Worm (Caenorhabditis elegans) whole organism, L1 larva: ENCODE data around the gene C49C3.11.

Experiments
- C04F5.9 ChIP-seq: sonication (generic microtip); optimal IDR thresholded peaks from 2 replicates; lab custom pipeline; 2016; ENCODE audit warnings: missing genetic modification characterization, missing compliant biosample characterization
- C34B4.2 ChIP-seq: sonication (generic microtip); optimal IDR thresholded peaks from 2 replicates; lab custom pipeline; 2017; ENCODE audit warnings: mild to moderate bottlenecking, missing genetic modification characterization, missing compliant biosample characterization
- Y116A8C.19 ChIP-seq: sonication (generic microtip); optimal IDR thresholded peaks from 2 replicates; lab custom pipeline; 2016; ENCODE audit warnings: missing compliant biosample characterization, missing genetic modification characterization, borderline replicate concordance
- alr-1 ChIP-seq: fragments of 200-800 bp; sonication (Bioruptor generic); optimal IDR thresholded peaks from 2 replicates; lab custom pipeline; 2018; ENCODE audit warnings: borderline replicate concordance, mild to moderate bottlenecking, missing genetic modification characterization, missing compliant biosample characterization
- ceh-8 ChIP-seq: fragments of 200-800 bp; sonication (Bioruptor generic); optimal IDR thresholded peaks from 2 replicates; lab custom pipeline; 2018; ENCODE audit warnings: mild to moderate bottlenecking, missing genetic modification characterization, moderate library complexity, missing compliant biosample characterization
- ceh-88 ChIP-seq: fragments of 200-800 bp; sonication (Bioruptor generic); IDR thresholded peaks from 2 replicates; pipeline ENCODE4 v1.3.6; 2022; ENCODE audit warnings: missing genetic modification characterization, missing compliant biosample characterization
- dpl-1 ChIP-seq, 3 experiments: fragments of 150-350 bp in 2 of 3; sonication (generic microtip) in 1 of 3; optimal IDR thresholded peaks; 2 replicates each; lab custom pipeline; 2014 to 2017; ENCODE audit warnings: missing biosample characterization in 3 of 3, missing genetic modification characterization in 3 of 3, missing genetic modification reagents in 3 of 3
- dsc-1 ChIP-seq: sonication (generic microtip); optimal IDR thresholded peaks from 2 replicates; lab custom pipeline; 2016; ENCODE audit warnings: mild to moderate bottlenecking, missing genetic modification characterization, missing compliant biosample characterization
- efl-1 ChIP-seq, 4 experiments: fragments of 150-350 bp; optimal IDR thresholded peaks in 3 of 4; peaks in 1 of 4; 1 replicate in 1 of 4; 2 replicates in 3 of 4; lab custom pipeline; 2014; ENCODE audit warnings: missing biosample characterization in 2 of 4, missing genetic modification characterization in 2 of 4, missing genetic modification reagents in 2 of 4
- egl-13 ChIP-seq: sonication (generic microtip); optimal IDR thresholded peaks from 2 replicates; lab custom pipeline; 2016; ENCODE audit warnings: missing genotype, missing genetic modification reagents, missing genetic modification characterization, missing compliant biosample characterization
- elt-3 ChIP-seq, 6 experiments: fragments of 150-350 bp in 1 of 6; sonication (generic microtip); optimal IDR thresholded peaks; 2 replicates each; lab custom pipeline; 2017 to 2018; ENCODE audit warnings: missing biosample characterization in 6 of 6, missing genetic modification characterization in 6 of 6, inconsistent platforms in 1 of 6
- fkh-4 ChIP-seq: sonication (generic microtip); optimal IDR thresholded peaks from 2 replicates; lab custom pipeline; 2016; ENCODE audit warnings: missing compliant biosample characterization, missing genetic modification characterization, borderline replicate concordance
- fos-1 ChIP-seq: fragments of 150-350 bp; optimal IDR thresholded peaks from 2 replicates; lab custom pipeline; 2014; ENCODE audit warnings: missing biosample characterization, missing genetic modification characterization
- grh-1 ChIP-seq: fragments of 200-800 bp; sonication (Bioruptor generic); IDR thresholded peaks from 2 replicates; pipeline ENCODE4 v1.3.6; 2022; ENCODE audit warnings: missing genetic modification reagents, missing genetic modification characterization, missing compliant biosample characterization
- hpl-2 ChIP-seq: fragments of 150-350 bp; optimal IDR thresholded peaks from 2 replicates; lab custom pipeline; 2014; ENCODE audit warnings: missing biosample characterization, missing genetic modification reagents, missing genetic modification characterization
- isw-1 ChIP-seq: fragments of 200-800 bp; sonication (Bioruptor generic); IDR thresholded peaks from 2 replicates; pipeline ENCODE4 v1.3.6; 2022; ENCODE audit warnings: missing genetic modification characterization, missing compliant biosample characterization
- lin-14 ChIP-seq: fragments of 200-800 bp; sonication (Bioruptor generic); optimal IDR thresholded peaks from 2 replicates; lab custom pipeline; 2018; ENCODE audit warnings: mild to moderate bottlenecking, missing genetic modification characterization, moderate library complexity, missing compliant biosample characterization
- lin-15B ChIP-seq: fragments of 150-350 bp; sonication (generic microtip); optimal IDR thresholded peaks from 3 replicates; lab custom pipeline; 2014; ENCODE audit warnings: missing biosample characterization, missing genetic modification characterization
- lin-35 ChIP-seq, 2 experiments: fragments of 150-350 bp; optimal IDR thresholded peaks; 2 replicates each; lab custom pipeline; 2014; ENCODE audit warnings: missing biosample characterization in 2 of 2, missing genetic modification characterization in 2 of 2, missing genetic modification reagents in 2 of 2
- lin-39 ChIP-seq: fragments of 150-350 bp; optimal IDR thresholded peaks from 2 replicates; lab custom pipeline; 2014; ENCODE audit warnings: missing biosample characterization, missing genetic modification reagents, missing genetic modification characterization
- lir-3 ChIP-seq: sonication (generic microtip); optimal IDR thresholded peaks from 2 replicates; lab custom pipeline; 2016; ENCODE audit warnings: mild to moderate bottlenecking, missing genetic modification characterization, moderate library complexity, missing compliant biosample characterization; ENCODE audit not compliant: poor library complexity
- lsy-2 ChIP-seq, 2 experiments: fragments of 150-350 bp; optimal IDR thresholded peaks; 2 replicates each; lab custom pipeline; 2014; ENCODE audit warnings: missing biosample characterization in 2 of 2, missing genetic modification characterization in 2 of 2
- mdl-1 ChIP-seq, 2 experiments: fragments of 150-350 bp; optimal IDR thresholded peaks; 2 replicates each; lab custom pipeline; 2014 to 2017; ENCODE audit warnings: missing biosample characterization in 2 of 2, missing genetic modification characterization in 2 of 2, inconsistent platforms in 1 of 2
- mep-1 ChIP-seq: fragments of 150-350 bp; optimal IDR thresholded peaks from 2 replicates; lab custom pipeline; 2014; ENCODE audit warnings: missing biosample characterization, missing genetic modification characterization
- nhr-12 ChIP-seq: sonication (generic microtip); optimal IDR thresholded peaks from 2 replicates; lab custom pipeline; 2017; ENCODE audit warnings: missing biosample characterization, missing genetic modification characterization
- nhr-71 ChIP-seq: sonication (generic microtip); optimal IDR thresholded peaks from 2 replicates; lab custom pipeline; 2016; ENCODE audit warnings: mild to moderate bottlenecking, missing genetic modification characterization, moderate library complexity, missing compliant biosample characterization
- nhr-77 ChIP-seq: fragments of 150-350 bp; optimal IDR thresholded peaks from 2 replicates; lab custom pipeline; 2014; ENCODE audit warnings: missing biosample characterization, missing genetic modification characterization
- nhr-85 ChIP-seq: sonication (generic microtip); peaks from one replicate; lab custom pipeline; 2016; ENCODE audit warnings: missing genetic modification characterization, inconsistent platforms, missing compliant biosample characterization
- nhr-90 ChIP-seq: sonication (generic microtip); optimal IDR thresholded peaks from 2 replicates; lab custom pipeline; 2016; ENCODE audit warnings: mild to moderate bottlenecking, missing genetic modification characterization, missing compliant biosample characterization; ENCODE audit not compliant: poor library complexity
- pag-3 ChIP-seq: sonication (generic microtip); optimal IDR thresholded peaks from 2 replicates; lab custom pipeline; 2017; ENCODE audit warnings: missing genetic modification characterization, mild to moderate bottlenecking, missing compliant biosample characterization, antibody characterized with exemption, borderline replicate concordance; ENCODE audit not compliant: insufficient read depth
- pqm-1 ChIP-seq: sonication (generic microtip); optimal IDR thresholded peaks from 3 replicates; lab custom pipeline; 2017; ENCODE audit warnings: missing biosample characterization, missing genetic modification characterization
- rnt-1 ChIP-seq: sonication (generic microtip); optimal IDR thresholded peaks from 2 replicates; lab custom pipeline; 2016; ENCODE audit warnings: mild to moderate bottlenecking, missing genetic modification characterization, moderate library complexity, missing compliant biosample characterization
- snu-23 ChIP-seq: sonication (generic microtip); optimal IDR thresholded peaks from 2 replicates; lab custom pipeline; 2016; ENCODE audit warnings: missing genetic modification characterization, missing compliant biosample characterization
- sptf-1 ChIP-seq: fragments of 150-350 bp; optimal IDR thresholded peaks from 2 replicates; lab custom pipeline; 2014; ENCODE audit warnings: missing biosample characterization, missing genetic modification characterization
- swsn-7 ChIP-seq: sonication (generic microtip); optimal IDR thresholded peaks from 2 replicates; lab custom pipeline; 2016; ENCODE audit warnings: missing genetic modification characterization, missing compliant biosample characterization
- tbx-2 ChIP-seq: sonication (generic microtip); optimal IDR thresholded peaks from 2 replicates; lab custom pipeline; 2016; ENCODE audit warnings: missing genetic modification characterization, missing compliant biosample characterization
- unc-30 ChIP-seq: sonication (generic microtip); optimal IDR thresholded peaks from 2 replicates; lab custom pipeline; 2017; ENCODE audit warnings: missing biosample characterization, missing genetic modification characterization
- unc-98 ChIP-seq: fragments of 200-800 bp; sonication (Bioruptor generic); IDR thresholded peaks from 2 replicates; pipeline ENCODE4 v1.3.6; 2022; ENCODE audit warnings: missing genetic modification characterization, missing compliant biosample characterization
- vab-15 ChIP-seq: sonication (generic microtip); optimal IDR thresholded peaks from 2 replicates; lab custom pipeline; 2017; ENCODE audit warnings: missing genotype, mild to moderate bottlenecking, missing genetic modification characterization, missing compliant biosample characterization
- ztf-4 ChIP-seq: fragments of 150-350 bp; optimal IDR thresholded peaks from 2 replicates; lab custom pipeline; 2014; ENCODE audit warnings: missing biosample characterization, missing genetic modification characterization

Gene C49C3.11

ce11 chrIV:17332261-17332660, 11.3 kb upstream of the C49C3.11 start, which contains the start of gene C49C3.7:
TSS of gene C49C3.7 (plus strand) at chrIV:17332561.
- no peak for TF ChIP-seq unc-30 (tag; lab: Kevin White, UChicago)
- TF ChIP-seq fos-1 (tag; lab: Kevin White, UChicago), result no peak
- no peak for TF ChIP-seq sptf-1
- no peak for TF ChIP-seq pag-3 (tag; lab: Kevin White, UChicago)
- TF ChIP-seq nhr-85 (tag; lab: Kevin White, UChicago), result no peak
- TF ChIP-seq lir-3, result no peak
- TF ChIP-seq unc-98 (GFP tag; lab: Robert Waterston, UW), result no peak
- TF ChIP-seq dsc-1 (tag; lab: Kevin White, UChicago), result no peak
- no peak for TF ChIP-seq hpl-2 (GFP tag; lab: Kevin White, UChicago)
- no peak for TF ChIP-seq vab-15 (tag; lab: Kevin White, UChicago)
- no peak for TF ChIP-seq tbx-2
- TF ChIP-seq swsn-7 (tag; lab: Kevin White, UChicago), result no peak
- no peak for TF ChIP-seq fkh-4 (tag; lab: Kevin White, UChicago)
- no peak for TF ChIP-seq ceh-8
- TF ChIP-seq grh-1 (GFP tag; lab: Robert Waterston, UW), result no peak
- no peak for TF ChIP-seq efl-1 (optimal IDR thresholded peaks at IDR 0.05; lab: Kevin White, UChicago)
- no peak for TF ChIP-seq efl-1 (GFP tag; optimal IDR thresholded peaks at IDR 0.05 in 1 of 2; lab: Kevin White, UChicago)
- TF ChIP-seq nhr-90, result no peak
- TF ChIP-seq nhr-77, result no peak

DNA sequence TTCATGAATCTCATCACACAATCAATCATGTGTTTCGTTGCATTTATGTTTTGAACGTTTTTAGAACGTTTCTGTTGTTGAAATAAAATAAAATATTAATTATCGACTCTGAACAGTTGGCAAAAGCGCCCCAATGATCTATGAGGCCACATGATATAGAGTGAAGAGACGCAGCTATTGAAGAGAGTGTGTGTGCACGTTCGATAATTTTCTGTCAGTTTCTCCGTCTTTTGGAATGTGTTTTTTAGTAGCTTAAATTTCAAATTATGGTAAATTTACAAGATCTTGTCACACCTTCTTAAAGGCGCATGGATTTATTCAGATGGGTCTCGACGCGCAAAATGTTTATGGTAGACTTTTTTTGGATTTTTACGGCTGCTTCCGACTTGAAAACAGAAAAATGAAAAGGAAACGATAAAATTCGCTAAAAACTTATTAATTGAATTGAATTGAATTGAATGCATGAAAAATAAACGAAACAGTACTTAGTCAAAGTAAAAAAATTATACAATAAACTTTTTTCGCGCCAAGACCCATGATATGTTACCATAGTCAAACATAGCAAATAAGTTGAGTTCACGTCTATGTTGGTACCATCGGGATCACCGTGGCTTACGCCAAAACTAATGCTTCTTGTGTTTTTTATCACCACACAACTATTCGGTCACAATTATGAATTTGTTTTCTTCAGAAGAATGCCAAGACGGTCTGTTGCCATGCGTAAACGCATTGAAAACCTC, 9.9 kb upstream of the C49C3.11 start, which contains the start of gene C49C3.15:
C49C3.15 (plus strand) TSS at position 690 of the 740 bp plus-strand sequence.
- TF ChIP-seq pqm-1 (tag; lab: Kevin White, UChicago) (no peak), isw-1 (no peak), ceh-88 (GFP tag; lab: Robert Waterston, UW) (no peak), elt-3 (tag; optimal IDR thresholded peaks at IDR 0.05; lab: Kevin White, UChicago) (no peak), nhr-12 (no peak), lin-14 (GFP tag; lab: Kevin White, UChicago) (peak; percentile 63), C04F5.9 (tag; lab: Kevin White, UChicago) (no peak), lin-35 (GFP tag; optimal IDR thresholded peaks at IDR 0.05; lab: Kevin White, UChicago) (peak in 1 of 2 experiments; percentile 51), alr-1 (tag; lab: Kevin White, UChicago) (no peak), nhr-71 (peak; percentile 16), dpl-1 (GFP tag; optimal IDR thresholded peaks at IDR 0.05; lab: Kevin White, UChicago) (peak in 1 of 3 experiments; percentile 21), efl-1 (optimal IDR thresholded peaks at IDR 0.05; lab: Kevin White, UChicago) (peak; percentile 15 to 42), efl-1 (GFP tag; optimal IDR thresholded peaks at IDR 0.05 in 1 of 2; lab: Kevin White, UChicago) (peak; percentile 12 to 86), lin-15B (tag; lab: Kevin White, UChicago) (no peak), snu-23 (GFP tag; lab: Kevin White, UChicago) (peak; percentile 30), mep-1 (tag; lab: Kevin White, UChicago) (peak; percentile 48), egl-13 (tag; lab: Kevin White, UChicago) (no peak), rnt-1 (tag; lab: Kevin White, UChicago) (peak; percentile 14), mdl-1 (tag; optimal IDR thresholded peaks at IDR 0.05; lab: Kevin White, UChicago) (peak in 1 of 2 experiments; percentile 22), Y116A8C.19 (tag; lab: Kevin White, UChicago) (no peak), lsy-2 (tag; optimal IDR thresholded peaks at IDR 0.05; lab: Kevin White, UChicago) (peak in 1 of 2 experiments; percentile 47), lin-39 (no peak), ztf-4 (tag; lab: Kevin White, UChicago) (no peak), C34B4.2 (tag; lab: Kevin White, UChicago) (no peak), nhr-90 (no peak), ceh-8 (no peak)
